Worm (Caenorhabditis elegans): ENCODE results near the gene ced-6.

Gene ced-6

ce11 chrIII:5566496-5566895 is 29.1 kb upstream of the ced-6 start:
- TF ChIP-seq unc-62 (GFP tag; optimal IDR thresholded peaks at IDR 0.05) = no peak
- no peak for TF ChIP-seq ceh-16 (tag; optimal IDR thresholded peaks at IDR 0.05)
- TF ChIP-seq ceh-82 (tag; optimal IDR thresholded peaks at IDR 0.05) = no peak
- no peak for TF ChIP-seq nfya-1 (tag; optimal IDR thresholded peaks at IDR 0.05; ENCODE audit: insufficient read depth)
- TF ChIP-seq ceh-28 (tag; optimal IDR thresholded peaks at IDR 0.05) = no peak

ce11 chrIII:5568265-5568664 is 27.3 kb upstream of the ced-6 start:
- TF ChIP-seq unc-62 (GFP tag; optimal IDR thresholded peaks at IDR 0.05) (no peak), lin-15B (tag; optimal IDR thresholded peaks at IDR 0.05) (no peak), hmg-11 (tag; optimal IDR thresholded peaks at IDR 0.05) (no peak), lsy-12 (tag; optimal IDR thresholded peaks at IDR 0.05) (no peak), elt-2 (tag; optimal IDR thresholded peaks at IDR 0.05) (no peak), ceh-28 (tag; optimal IDR thresholded peaks at IDR 0.05) (no peak), nhr-12 (tag; optimal IDR thresholded peaks at IDR 0.05) (no peak), mdl-1 (tag; optimal IDR thresholded peaks at IDR 0.05) (no peak), ceh-9 (tag; optimal IDR thresholded peaks at IDR 0.05) (no peak), nhr-77 (tag; optimal IDR thresholded peaks at IDR 0.05) (no peak), nhr-25 (tag; optimal IDR thresholded peaks at IDR 0.05) (no peak), sea-2 (GFP tag; optimal IDR thresholded peaks at IDR 0.05) (no peak), mml-1 (tag; optimal IDR thresholded peaks at IDR 0.05) (no peak), snpc-4 (tag; optimal IDR thresholded peaks at IDR 0.05) (no peak)

ce11 chrIII:5568679-5569078 is 26.9 kb upstream of the ced-6 start, which contains the start of gene nspb-12:
Gene nspb-12, minus strand, starts transcription at chrIII:5568779.
- TF ChIP-seq nhr-77 (tag; optimal IDR thresholded peaks at IDR 0.05) (no peak), egl-27 (tag; optimal IDR thresholded peaks at IDR 0.05) (no peak), unc-39 (tag; optimal IDR thresholded peaks at IDR 0.05) (no peak), ceh-82 (tag; optimal IDR thresholded peaks at IDR 0.05) (no peak), fkh-10 (GFP tag; optimal IDR thresholded peaks at IDR 0.05) (no peak), elt-1 (tag; optimal IDR thresholded peaks at IDR 0.05) (no peak), daf-12 (tag; optimal IDR thresholded peaks at IDR 0.05) (no peak), pqm-1 (tag; optimal IDR thresholded peaks at IDR 0.05) (no peak), nhr-237 (tag; optimal IDR thresholded peaks at IDR 0.05) (no peak), ama-1 (optimal IDR thresholded peaks at IDR 0.05) (no peak)

- no peak for TF ChIP-seq ceh-9 (tag; optimal IDR thresholded peaks at IDR 0.05)
- peak; percentile 10 for TF ChIP-seq nfya-1 (tag; optimal IDR thresholded peaks at IDR 0.05; ENCODE audit: insufficient read depth)
- peak; percentile 36 for TF ChIP-seq lin-39 (tag; optimal IDR thresholded peaks at IDR 0.05)
These were observed 24.6 kb upstream of the ced-6 start for ce11 chrIII:5570814-5571443.

- TF ChIP-seq ceh-16 (tag; optimal IDR thresholded peaks at IDR 0.05) (no peak), ceh-9 (tag; optimal IDR thresholded peaks at IDR 0.05) (no peak), nfya-1 (tag; optimal IDR thresholded peaks at IDR 0.05; ENCODE audit: insufficient read depth) (peak; percentile 16)
These were observed 22.8 kb upstream of the ced-6 start for ce11 chrIII:5572806-5573205.

- no peak for TF ChIP-seq nhr-43 (tag; optimal IDR thresholded peaks at IDR 0.05; ENCODE audit: poor library complexity, severe bottlenecking)
- no peak for TF ChIP-seq eor-1 (tag; optimal IDR thresholded peaks at IDR 0.05)
- no peak for TF ChIP-seq elt-2 (tag; optimal IDR thresholded peaks at IDR 0.05)
- no peak for TF ChIP-seq ceh-9 (tag; optimal IDR thresholded peaks at IDR 0.05)
- TF ChIP-seq tbx-2 (tag; optimal IDR thresholded peaks at IDR 0.05) = no peak
- no peak for TF ChIP-seq nhr-23 (tag; optimal IDR thresholded peaks at IDR 0.05)
- no peak for TF ChIP-seq ceh-82 (tag; optimal IDR thresholded peaks at IDR 0.05)
- TF ChIP-seq sea-2 (GFP tag; optimal IDR thresholded peaks at IDR 0.05) = no peak
These were observed 21.9 kb upstream of the ced-6 start, which contains the start of gene molo-1 for ce11 chrIII:5573694-5574093. Gene molo-1, plus strand, starts transcription at chrIII:5573994.

- TF ChIP-seq ama-1 (optimal IDR thresholded peaks at IDR 0.05) = no peak
- peak; percentile 69 for TF ChIP-seq ceh-28 (tag; optimal IDR thresholded peaks at IDR 0.05)
- no peak for TF ChIP-seq zag-1 (tag; optimal IDR thresholded peaks at IDR 0.05)
- TF ChIP-seq nhr-25 (tag; optimal IDR thresholded peaks at IDR 0.05) = no peak
- no peak for TF ChIP-seq pqm-1 (tag; optimal IDR thresholded peaks at IDR 0.05)
- no peak for TF ChIP-seq fkh-10 (GFP tag; optimal IDR thresholded peaks at IDR 0.05)
- no peak for TF ChIP-seq sea-2 (GFP tag; optimal IDR thresholded peaks at IDR 0.05)
These were observed 14.5 kb upstream of the ced-6 start, which contains the start of gene F56D2.5 for ce11 chrIII:5581049-5581448. Gene F56D2.5, minus strand, starts transcription at chrIII:5581419.
